Fruit fly (Drosophila melanogaster) whole organism, adult: ENCODE results near the gene CG4390.

ENCODE experiments used
- CG11617 ChIP-seq: fragments of 200-800 bp; sonication (Bioruptor generic); optimal IDR thresholded peaks from 2 replicates; lab custom pipeline; 2017; ENCODE audit warnings: mild to moderate bottlenecking, missing biosample characterization, missing genetic modification reagents, missing genetic modification characterization
- CG1620 ChIP-seq: fragments of 200-800 bp; sonication (Bioruptor generic); optimal IDR thresholded peaks from 2 replicates; lab custom pipeline; 2016; ENCODE audit warnings: missing biosample characterization, missing genetic modification characterization
- CG33017 ChIP-seq: fragments of 200-800 bp; sonication (Bioruptor generic); optimal IDR thresholded peaks from 2 replicates; lab custom pipeline; 2018; ENCODE audit warnings: missing biosample characterization, mild to moderate bottlenecking, missing genetic modification characterization, moderate library complexity
- CG5204 ChIP-seq: fragments of 200-800 bp; sonication (Bioruptor generic); optimal IDR thresholded peaks from 2 replicates; lab custom pipeline; 2016; ENCODE audit warnings: missing biosample characterization, missing genetic modification characterization
- CG7045 ChIP-seq: fragments of 200-800 bp; sonication (Bioruptor generic); optimal IDR thresholded peaks from 2 replicates; lab custom pipeline; 2017; ENCODE audit warnings: missing biosample characterization, mild to moderate bottlenecking, missing genetic modification characterization
- CG7101 ChIP-seq: fragments of 200-800 bp; sonication (Bioruptor generic); optimal IDR thresholded peaks from 2 replicates; lab custom pipeline; 2018; ENCODE audit warnings: missing biosample characterization, mild to moderate bottlenecking, missing genetic modification characterization, moderate library complexity
- Hr96 ChIP-seq: fragments of 200-800 bp; sonication (Bioruptor generic); optimal IDR thresholded peaks from 2 replicates; lab custom pipeline; 2016; ENCODE audit warnings: missing biosample characterization, missing genetic modification characterization
- bab1 ChIP-seq: fragments of 200-800 bp; sonication (Bioruptor generic); optimal IDR thresholded peaks from 3 replicates; lab custom pipeline; 2019; ENCODE audit warnings: missing biosample characterization, mild to moderate bottlenecking, missing genetic modification characterization, moderate library complexity
- cic ChIP-seq: fragments of 200-800 bp; sonication (Bioruptor generic); optimal IDR thresholded peaks from 2 replicates; lab custom pipeline; 2017; ENCODE audit warnings: missing biosample characterization, mild to moderate bottlenecking, missing genetic modification characterization, moderate library complexity
- cnc ChIP-seq, 2 experiments: fragments of >200 bp; optimal IDR thresholded peaks; 2 replicates each; lab custom pipeline; 2017
- kay ChIP-seq: fragments of 200-800 bp; sonication (Bioruptor generic); peaks from one replicate; lab custom pipeline; 2016; ENCODE audit warnings: missing biosample characterization, missing genetic modification characterization, borderline replicate concordance
- pad ChIP-seq: fragments of 200-800 bp; sonication (Bioruptor generic); optimal IDR thresholded peaks from 3 replicates; lab custom pipeline; 2017; ENCODE audit warnings: missing biosample characterization, missing genetic modification characterization, mild to moderate bottlenecking, moderate library complexity, missing genetic modification reagents
- tj ChIP-seq: fragments of 200-800 bp; sonication (Bioruptor generic); optimal IDR thresholded peaks from 3 replicates; lab custom pipeline; 2017; ENCODE audit warnings: missing biosample characterization, mild to moderate bottlenecking, missing genetic modification characterization, moderate library complexity
- toe ChIP-seq: fragments of 200-800 bp; sonication (Bioruptor generic); optimal IDR thresholded peaks from 2 replicates; lab custom pipeline; 2016; ENCODE audit warnings: missing biosample characterization, missing genetic modification characterization

The CG4390 gene

DNA sequence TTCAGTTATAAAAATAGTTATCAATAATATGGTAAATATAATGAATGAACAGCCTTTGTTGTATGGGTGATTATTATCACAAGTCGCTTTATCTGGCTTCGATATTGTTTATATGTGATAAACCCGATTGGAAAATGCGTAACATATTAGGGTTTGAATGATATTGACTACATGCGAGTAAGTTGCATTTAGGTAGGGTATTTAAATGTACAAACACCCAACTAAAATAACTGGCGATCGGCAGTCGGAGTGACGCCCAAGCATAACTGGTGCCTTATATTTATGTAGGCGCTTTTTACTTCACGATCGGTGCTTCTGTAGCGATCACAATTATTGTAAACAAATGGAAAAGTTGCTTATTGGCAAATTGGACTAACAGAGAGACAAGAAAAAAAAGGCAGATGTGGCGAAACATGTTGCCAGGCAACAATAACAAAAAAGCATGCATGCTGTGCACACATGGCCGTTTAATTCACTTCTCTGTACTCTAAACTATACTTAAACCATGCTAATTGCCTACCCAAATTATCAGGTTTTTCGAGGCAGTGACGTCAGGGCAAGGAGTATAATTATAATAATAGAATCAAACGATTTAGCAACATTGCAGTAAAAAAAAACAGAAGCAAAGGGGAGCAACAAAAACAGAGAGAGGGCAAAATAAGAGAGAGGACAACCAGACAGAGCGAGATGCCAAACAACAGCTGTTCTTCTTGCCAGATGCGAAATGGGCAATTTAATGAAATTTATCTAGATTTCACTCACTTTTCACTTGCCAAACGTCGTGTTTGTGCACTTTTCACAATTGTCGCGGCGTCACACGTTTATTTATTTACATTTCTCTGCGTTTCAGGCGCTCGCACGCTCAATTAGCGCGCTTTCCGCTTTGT is 51.9 kb downstream of the CG4390 start:
- TF ChIP-seq CG33017 (tag; lab: Kevin White, UChicago) = no peak
- TF ChIP-seq cnc (optimal IDR thresholded peaks at IDR 0.05; lab: Kevin White, UChicago) = no peak
- no peak for TF ChIP-seq CG5204 (GFP tag; lab: Kevin White, UChicago)
- no peak for TF ChIP-seq Hr96 (GFP tag; lab: Kevin White, UChicago)
- TF ChIP-seq cic (GFP tag; lab: Kevin White, UChicago) = no peak
- peak; percentile 20 for TF ChIP-seq kay (GFP tag; lab: Kevin White, UChicago)
- TF ChIP-seq CG7045 (GFP tag; lab: Kevin White, UChicago) = no peak
- TF ChIP-seq toe (GFP tag; lab: Kevin White, UChicago) = no peak
- no peak for TF ChIP-seq CG7101 (tag; lab: Kevin White, UChicago)
- no peak for TF ChIP-seq CG1620 (GFP tag; lab: Kevin White, UChicago)
- TF ChIP-seq tj (GFP tag; lab: Kevin White, UChicago) = peak; percentile 35
- no peak for TF ChIP-seq bab1 (GFP tag; lab: Kevin White, UChicago)
- TF ChIP-seq CG11617 (GFP tag; lab: Kevin White, UChicago) = no peak
- peak; percentile 57 for TF ChIP-seq pad

DNA sequence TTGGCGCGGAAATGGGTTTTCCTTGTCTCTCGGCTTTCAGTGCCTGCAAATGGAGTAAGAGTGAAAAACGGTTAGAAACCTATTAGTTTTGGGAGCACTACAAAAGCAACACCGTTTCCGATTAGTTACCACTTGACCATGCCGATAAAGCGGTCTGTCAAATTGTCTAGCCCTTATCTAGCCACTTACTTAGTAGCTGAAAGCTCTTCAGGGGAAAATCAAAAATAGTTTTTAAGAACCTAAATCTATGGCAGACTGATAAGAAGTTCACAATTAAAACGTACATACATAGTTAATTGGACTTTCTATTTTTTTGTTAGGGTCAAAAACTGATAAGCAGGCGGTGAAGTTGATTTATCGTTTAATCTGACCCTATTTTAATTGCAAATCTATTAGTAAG is 52.9 kb downstream of the CG4390 start:
- TF ChIP-seq CG5204 (GFP tag; lab: Kevin White, UChicago) (no peak), CG11617 (GFP tag; lab: Kevin White, UChicago) (no peak), cnc (optimal IDR thresholded peaks at IDR 0.05; lab: Kevin White, UChicago) (no peak), kay (GFP tag; lab: Kevin White, UChicago) (no peak), CG7045 (GFP tag; lab: Kevin White, UChicago) (no peak)
